Worm (Caenorhabditis elegans): ENCODE data around the gene sru-31.

DNA sequence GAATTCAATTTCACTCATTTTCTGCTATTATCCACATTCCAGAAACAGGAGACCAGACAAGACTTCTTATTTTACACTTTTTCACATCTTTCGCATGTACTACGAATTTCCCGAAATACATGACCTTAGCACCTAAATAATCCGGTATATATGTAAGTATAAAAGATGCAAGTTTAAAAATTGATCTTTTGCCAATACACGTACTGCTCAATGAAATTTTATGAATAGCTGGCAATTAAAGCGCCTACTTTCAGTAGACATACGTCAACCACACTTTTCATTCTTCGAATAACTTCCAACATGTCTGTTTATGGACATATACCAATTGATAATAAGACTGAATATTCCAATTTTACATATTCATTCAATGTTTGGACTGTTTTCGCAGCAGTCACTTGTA is 13.3 kb upstream of the sru-31 start, which contains the start of gene sru-39:
- TF ChIP-seq Y67H2A.10 (GFP tag; conservative IDR thresholded peaks at IDR 0.05): no peak
- TF ChIP-seq ama-1 (optimal IDR thresholded peaks at IDR 0.05): no peak
- TF ChIP-seq ama-1 (GFP tag; optimal IDR thresholded peaks at IDR 0.05): no peak
- no peak for TF ChIP-seq efl-1 (GFP tag; optimal IDR thresholded peaks at IDR 0.05)
- no peak for TF ChIP-seq pha-4 (tag; optimal IDR thresholded peaks at IDR 0.05)
- TF ChIP-seq ztf-6 (GFP tag; IDR thresholded peaks at IDR 0.05): no peak

Measured in whole organism, young adult.